Fruit fly (Drosophila melanogaster): ENCODE results near the gene aay.

DNA sequence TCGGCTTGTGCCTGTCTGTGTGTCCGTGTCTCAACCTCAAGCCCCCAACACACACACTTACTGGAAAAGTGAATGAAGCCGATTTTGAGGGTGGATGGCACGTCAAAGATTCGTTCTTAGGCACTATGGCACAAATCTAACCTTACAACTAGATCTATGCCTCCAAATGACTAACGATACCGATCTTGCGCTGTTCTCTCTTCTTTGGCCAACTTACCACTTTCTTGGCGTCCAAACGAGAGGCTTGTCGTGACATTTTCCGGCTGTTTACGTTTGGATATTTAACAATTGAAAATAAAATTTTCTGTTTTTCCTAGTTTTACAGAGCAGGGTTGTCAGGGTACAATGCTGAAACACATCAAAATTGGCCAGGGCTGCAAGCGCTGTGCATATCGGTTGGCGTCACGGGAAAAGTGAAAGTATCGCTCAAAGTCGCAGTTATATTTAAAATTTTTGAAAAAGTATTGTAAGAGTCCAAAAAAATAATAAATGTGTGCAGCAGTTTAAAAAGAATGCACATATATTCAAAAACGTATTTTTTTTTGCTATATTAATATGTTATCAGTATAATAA is 18.9 kb downstream of the aay start, which contains the start of the genes Bet3 and Nf-YA:
- TF ChIP-seq Dad (GFP tag; optimal IDR thresholded peaks at IDR 0.05) (peak; percentile 62), knrl (GFP tag; IDR thresholded peaks at IDR 0.05; ENCODE audit: partially characterized antibody) (peak; percentile 90), YL-1 (GFP tag; optimal IDR thresholded peaks at IDR 0.05) (peak; percentile 80), CG10267 (tag; optimal IDR thresholded peaks at IDR 0.05) (peak; percentile 56), CG12155 (GFP tag; optimal IDR thresholded peaks at IDR 0.05) (peak; percentile 42)

Measured in whole organism, embryonic.